Fruit fly (Drosophila melanogaster): ENCODE results near the gene CG14625.

CG14625 gene

DNA sequence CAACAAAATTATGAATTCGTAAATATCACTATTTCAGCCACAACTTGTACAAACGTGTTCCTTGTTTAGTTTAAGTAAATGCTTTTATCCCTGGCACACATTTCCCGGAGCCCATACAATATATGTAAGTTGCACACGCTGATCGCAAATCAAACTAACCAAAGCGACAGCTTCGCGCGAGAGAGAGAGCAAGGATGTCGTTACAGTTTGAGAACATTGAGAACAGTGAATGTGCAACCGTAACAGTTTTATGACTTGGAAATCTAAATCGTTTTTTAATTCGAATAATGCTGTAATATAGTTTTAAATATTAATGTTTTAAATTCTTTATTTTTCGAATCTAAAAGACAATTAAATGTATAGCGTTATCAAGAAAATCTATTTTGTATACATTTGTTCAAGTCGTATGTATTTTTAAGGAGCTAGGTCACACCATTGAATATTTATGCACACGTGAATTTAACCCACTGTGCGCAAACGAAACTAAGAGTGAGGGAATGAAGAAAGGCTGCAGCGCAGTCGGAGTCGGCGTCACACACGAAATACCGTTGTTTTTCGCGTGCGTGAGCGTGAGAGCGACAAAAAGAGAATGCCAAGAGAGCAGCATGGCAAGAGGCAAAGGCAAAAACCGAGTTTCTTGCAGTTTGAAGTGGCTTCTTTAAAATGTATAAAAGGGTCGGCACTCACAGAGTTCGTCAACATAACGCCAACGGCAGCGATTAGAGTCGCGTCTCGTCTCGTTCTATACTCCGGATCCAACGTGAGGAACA, 10.1 kb downstream of the CG14625 start, which contains the start of gene CG11382 (continued):
- TF ChIP-seq vri (GFP tag; optimal IDR thresholded peaks at IDR 0.05) (no peak), CG4318 (GFP tag; optimal IDR thresholded peaks at IDR 0.05) (no peak), CG8319 (GFP tag; optimal IDR thresholded peaks at IDR 0.05) (no peak), Ets21C (GFP tag; optimal IDR thresholded peaks at IDR 0.05) (no peak), CG32006 (GFP tag; optimal IDR thresholded peaks at IDR 0.05) (peak; percentile 28), Eip75B (GFP tag; optimal IDR thresholded peaks at IDR 0.05) (no peak), CG34406 (GFP tag; optimal IDR thresholded peaks at IDR 0.05) (no peak), fd59A (GFP tag; optimal IDR thresholded peaks at IDR 0.05) (no peak), CG11294 (GFP tag; IDR thresholded peaks at IDR 0.05) (no peak), Sox15 (GFP tag; optimal IDR thresholded peaks at IDR 0.05) (no peak), CG10631 (GFP tag; optimal IDR thresholded peaks at IDR 0.05) (peak; percentile 26), lz (GFP tag; optimal IDR thresholded peaks at IDR 0.05) (no peak), Sox14 (GFP tag; optimal IDR thresholded peaks at IDR 0.05) (peak; percentile 12), CG11902 (GFP tag; optimal IDR thresholded peaks at IDR 0.05) (no peak), spab (GFP tag; optimal IDR thresholded peaks at IDR 0.05) (no peak), dsx (GFP tag; optimal IDR thresholded peaks at IDR 0.05; ENCODE audit: poor library complexity, severe bottlenecking) (no peak), Sox102F (GFP tag; optimal IDR thresholded peaks at IDR 0.05) (peak; percentile 14), Gug (GFP tag; IDR thresholded peaks at IDR 0.05) (no peak), esn (GFP tag; optimal IDR thresholded peaks at IDR 0.05) (peak; percentile 39), Eip78C (GFP tag) (peak; percentile 14), CG7368 (GFP tag; optimal IDR thresholded peaks at IDR 0.05) (no peak), CG15336 (GFP tag; IDR thresholded peaks at IDR 0.05) (0 out of 2 replicates have a peak, but pooled peaks have one; percentile 27), CG6163 (GFP tag; IDR thresholded peaks at IDR 0.05) (no peak), CG3919 (GFP tag; optimal IDR thresholded peaks at IDR 0.05) (peak; percentile 20), CG31627 (GFP tag; optimal IDR thresholded peaks at IDR 0.05) (no peak), CG6276 (GFP tag; optimal IDR thresholded peaks at IDR 0.05) (no peak), CG6854 (GFP tag; optimal IDR thresholded peaks at IDR 0.05) (no peak), acj6 (GFP tag; optimal IDR thresholded peaks at IDR 0.05) (no peak), cyc (GFP tag; optimal IDR thresholded peaks at IDR 0.05) (peak; percentile 7), CG8632 (GFP tag; optimal IDR thresholded peaks at IDR 0.05) (no peak), Met (GFP tag; optimal IDR thresholded peaks at IDR 0.05) (peak; percentile 39), CG11762 (GFP tag; optimal IDR thresholded peaks at IDR 0.05; ENCODE audit: insufficient read depth) (no peak), Smox (GFP tag; optimal IDR thresholded peaks at IDR 0.05) (peak; percentile 28), CG1621 (tag; optimal IDR thresholded peaks at IDR 0.05) (no peak), fkh (GFP tag; optimal IDR thresholded peaks at IDR 0.05) (no peak), fd85E (GFP tag; optimal IDR thresholded peaks at IDR 0.05) (no peak), salr (GFP tag; optimal IDR thresholded peaks at IDR 0.05) (no peak), CG16779 (tag; optimal IDR thresholded peaks at IDR 0.05) (no peak)

DNA sequence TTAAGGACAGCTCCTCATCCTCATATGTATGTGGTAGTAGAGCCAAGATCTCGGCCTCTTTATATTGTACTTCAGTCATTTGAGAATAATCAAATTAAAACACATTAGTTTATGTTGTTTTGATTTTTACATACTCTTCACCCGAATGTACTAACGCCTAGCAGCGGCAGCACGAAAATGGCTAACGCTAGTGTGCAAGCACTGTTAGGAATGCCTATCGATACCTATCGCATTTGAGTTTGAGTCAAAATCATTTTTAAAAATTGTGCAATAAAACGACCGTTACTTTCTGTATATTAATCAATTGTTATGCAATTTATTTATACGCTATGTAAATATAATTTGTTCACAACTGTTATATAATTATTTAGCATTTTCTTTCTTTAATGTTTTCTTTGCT, 15.7 kb downstream of the CG14625 start, which contains the start of gene CG11398:
Gene CG11398, minus strand, starts transcription at position 157 of the 400 bp plus-strand sequence.
- peak; percentile 14 for TF ChIP-seq Sox14 (GFP tag; optimal IDR thresholded peaks at IDR 0.05)
- TF ChIP-seq topi (GFP tag; optimal IDR thresholded peaks at IDR 0.05), result peak; percentile 7
- TF ChIP-seq Sox15 (GFP tag; optimal IDR thresholded peaks at IDR 0.05), result no peak
- TF ChIP-seq net (GFP tag; optimal IDR thresholded peaks at IDR 0.05), result no peak
- TF ChIP-seq Eip78C (GFP tag), result peak; percentile 30
- no peak for TF ChIP-seq CG6808 (GFP tag; optimal IDR thresholded peaks at IDR 0.05)

Measured in whole organism, prepupa.